Worm (Caenorhabditis elegans): ENCODE data around the gene lido-9.

The lido-9 gene

ce11 chrII:2987854-2988350, 12.7 kb upstream of the lido-9 start, which contains the start of gene lido-7 (continued):
- no peak for TF ChIP-seq elt-3 (tag; optimal IDR thresholded peaks at IDR 0.05)
- no peak for TF ChIP-seq ceh-88 (GFP tag; IDR thresholded peaks at IDR 0.05)
- peak; percentile 38; the same call in 1 of the 2 replicates for TF ChIP-seq nhr-19 (GFP tag; conservative IDR thresholded peaks at IDR 0.05)
- TF ChIP-seq nhr-20 (tag; optimal IDR thresholded peaks at IDR 0.05) = peak; percentile 38
- TF ChIP-seq aha-1 (tag; optimal IDR thresholded peaks at IDR 0.05) = no peak
- TF ChIP-seq ceh-82 (tag; optimal IDR thresholded peaks at IDR 0.05) = peak in 1 of 3 experiments; percentile 35
- TF ChIP-seq dpl-1 (GFP tag; optimal IDR thresholded peaks at IDR 0.05) = peak in 2 of 3 experiments; percentile 20 to 31
- TF ChIP-seq nhr-47 (tag; optimal IDR thresholded peaks at IDR 0.05) = peak; percentile 59
- TF ChIP-seq grh-1 (GFP tag; IDR thresholded peaks at IDR 0.05) = 0 out of 2 replicates have a peak, but pooled peaks have one; percentile 22
- peak; percentile 2 for TF ChIP-seq nhr-90 (tag; optimal IDR thresholded peaks at IDR 0.05; ENCODE audit: poor library complexity)
- TF ChIP-seq nhr-85 (tag) = peak; percentile 74
- TF ChIP-seq nhr-71 (tag; optimal IDR thresholded peaks at IDR 0.05) = peak; percentile 71
- TF ChIP-seq lin-35 (GFP tag; optimal IDR thresholded peaks at IDR 0.05) = peak; percentile 27 to 59
- TF ChIP-seq fkh-8 (tag; optimal IDR thresholded peaks at IDR 0.05) = peak; percentile 11
- peak; percentile 58 for TF ChIP-seq snu-23 (GFP tag; optimal IDR thresholded peaks at IDR 0.05)
- peak; percentile 28 for TF ChIP-seq lin-13 (GFP tag; optimal IDR thresholded peaks at IDR 0.05)
- peak; percentile 9 for TF ChIP-seq jun-1 (tag; optimal IDR thresholded peaks at IDR 0.05)
- no peak for TF ChIP-seq unc-62 (GFP tag; optimal IDR thresholded peaks at IDR 0.05)
- TF ChIP-seq tbx-2 (tag; optimal IDR thresholded peaks at IDR 0.05) = peak; percentile 52
- TF ChIP-seq dsc-1 (tag; optimal IDR thresholded peaks at IDR 0.05) = peak; percentile 12
- TF ChIP-seq lin-15B (tag; optimal IDR thresholded peaks at IDR 0.05) = no peak
- no peak for TF ChIP-seq mef-2 (tag; optimal IDR thresholded peaks at IDR 0.05)
- peak; percentile 59 for TF ChIP-seq swsn-7 (tag; optimal IDR thresholded peaks at IDR 0.05)

ce11 chrII:2990089-2990488, 10.5 kb upstream of the lido-9 start:
- no peak for TF ChIP-seq efl-1 (optimal IDR thresholded peaks at IDR 0.05)
- TF ChIP-seq efl-1 (GFP tag; optimal IDR thresholded peaks at IDR 0.05 in 1 of 2) = peak in 1 of 2 experiments; percentile 29
- no peak for TF ChIP-seq elt-2 (tag; optimal IDR thresholded peaks at IDR 0.05)
- no peak for TF ChIP-seq zag-1 (tag; optimal IDR thresholded peaks at IDR 0.05)
- no peak for TF ChIP-seq hlh-4 (tag; optimal IDR thresholded peaks at IDR 0.05)

ce11 chrII:2991555-2992083, 8.9 kb upstream of the lido-9 start, which contains the start of gene K08A2.2:
TSS of gene K08A2.2 (plus strand) at chrII:2991605.
- TF ChIP-seq ceh-88 (GFP tag; IDR thresholded peaks at IDR 0.05) (no peak), nhr-11 (tag; optimal IDR thresholded peaks at IDR 0.05) (no peak), ama-1 (optimal IDR thresholded peaks at IDR 0.05) (no peak), nhr-28 (tag; optimal IDR thresholded peaks at IDR 0.05) (no peak), egl-27 (tag; optimal IDR thresholded peaks at IDR 0.05) (no peak), snpc-4 (tag; optimal IDR thresholded peaks at IDR 0.05) (no peak), nhr-77 (tag; optimal IDR thresholded peaks at IDR 0.05) (no peak), lin-14 (GFP tag; optimal IDR thresholded peaks at IDR 0.05) (no peak), ets-5 (GFP tag; IDR thresholded peaks at IDR 0.05) (no peak), ztf-4 (tag; optimal IDR thresholded peaks at IDR 0.05) (no peak), snu-23 (GFP tag; optimal IDR thresholded peaks at IDR 0.05) (no peak), sup-37 (GFP tag; optimal IDR thresholded peaks at IDR 0.05) (no peak), unc-86 (tag; optimal IDR thresholded peaks at IDR 0.05) (no peak), aly-2 (tag; optimal IDR thresholded peaks at IDR 0.05) (no peak), fkh-8 (tag; optimal IDR thresholded peaks at IDR 0.05) (no peak), rnt-1 (tag; optimal IDR thresholded peaks at IDR 0.05) (peak; percentile 51), C04F5.9 (tag; optimal IDR thresholded peaks at IDR 0.05) (no peak), nhr-19 (GFP tag; conservative IDR thresholded peaks at IDR 0.05) (peak; percentile 36), dpl-1 (GFP tag; optimal IDR thresholded peaks at IDR 0.05) (no peak), efl-1 (optimal IDR thresholded peaks at IDR 0.05) (peak in 1 of 2 experiments; percentile 24), efl-1 (GFP tag; optimal IDR thresholded peaks at IDR 0.05 in 1 of 2) (peak in 1 of 2 experiments; percentile 64), ztf-11 (tag; optimal IDR thresholded peaks at IDR 0.05) (peak in 1 of 2 experiments; percentile 54), jun-1 (tag; optimal IDR thresholded peaks at IDR 0.05) (no peak), isw-1 (GFP tag; IDR thresholded peaks at IDR 0.05) (peak; percentile 17; the same call in 1 of the 2 replicates), blmp-1 (tag; optimal IDR thresholded peaks at IDR 0.05) (no peak), zag-1 (tag; optimal IDR thresholded peaks at IDR 0.05) (no peak), unc-130 (tag; optimal IDR thresholded peaks at IDR 0.05) (no peak), pag-3 (tag; optimal IDR thresholded peaks at IDR 0.05; ENCODE audit: borderline replicate concordance, insufficient read depth) (no peak), egl-13 (tag; optimal IDR thresholded peaks at IDR 0.05) (peak; percentile 16), ceh-82 (tag; optimal IDR thresholded peaks at IDR 0.05) (no peak)
